Worm (Caenorhabditis elegans): ENCODE data around the gene F07B10.4.

Gene F07B10.4

ce11 chrV:11281414-11282209 is 18.7 kb upstream of the F07B10.4 start:
- TF ChIP-seq gmeb-2 (tag; optimal IDR thresholded peaks at IDR 0.05) (no peak), hlh-8 (tag; optimal IDR thresholded peaks at IDR 0.05) (no peak), unc-55 (GFP tag; optimal IDR thresholded peaks at IDR 0.05) (peak; percentile 67), nfya-1 (tag; optimal IDR thresholded peaks at IDR 0.05) (peak; percentile 28), ceh-22 (tag; optimal IDR thresholded peaks at IDR 0.05) (no peak), elt-2 (tag; optimal IDR thresholded peaks at IDR 0.05) (no peak), unc-42 (tag; optimal IDR thresholded peaks at IDR 0.05) (peak; percentile 37)

ce11 chrV:11279564-11279963 is 16.6 kb upstream of the F07B10.4 start:
- TF ChIP-seq ceh-48 (tag; optimal IDR thresholded peaks at IDR 0.05): peak; percentile 13
- TF ChIP-seq sox-4 (tag; optimal IDR thresholded peaks at IDR 0.05): no peak
- TF ChIP-seq lin-11 (tag; optimal IDR thresholded peaks at IDR 0.05): no peak
- no peak for TF ChIP-seq T23F11.4 (GFP tag; optimal IDR thresholded peaks at IDR 0.05)
- TF ChIP-seq tbx-7 (tag; optimal IDR thresholded peaks at IDR 0.05): no peak
- TF ChIP-seq pha-2 (tag; optimal IDR thresholded peaks at IDR 0.05): no peak

DNA sequence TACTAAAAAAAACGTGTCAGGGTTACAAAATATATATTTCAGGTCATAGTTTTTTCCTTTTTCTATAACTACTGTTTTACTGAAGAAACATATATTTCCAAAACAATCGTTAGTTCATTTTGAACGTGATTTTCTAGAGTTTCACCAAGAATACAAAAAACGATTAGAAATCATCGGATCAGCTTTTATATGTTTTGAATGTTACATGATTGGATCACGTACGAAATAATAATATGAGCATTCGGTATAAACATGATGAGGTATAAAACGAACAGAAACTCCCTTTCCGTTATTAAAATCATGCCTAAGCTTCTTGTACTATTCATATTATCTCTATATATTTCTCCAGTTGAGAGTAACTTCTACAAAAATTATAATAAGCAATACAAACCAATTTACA is 9.9 kb upstream of the F07B10.4 start, which contains the start of gene clec-223:
TSS of gene clec-223 (plus strand) at position 301 of the 400 bp plus-strand sequence.
- TF ChIP-seq F13H6.1 (tag; optimal IDR thresholded peaks at IDR 0.05) (no peak), unc-55 (GFP tag; optimal IDR thresholded peaks at IDR 0.05) (no peak), ztf-16 (tag; optimal IDR thresholded peaks at IDR 0.05) (no peak), T23F11.4 (GFP tag; optimal IDR thresholded peaks at IDR 0.05) (no peak), hlh-8 (tag; optimal IDR thresholded peaks at IDR 0.05) (no peak), ref-2 (tag; optimal IDR thresholded peaks at IDR 0.05) (no peak), K09A11.1 (tag; optimal IDR thresholded peaks at IDR 0.05; ENCODE audit: insufficient read depth) (no peak), fkh-10 (GFP tag; optimal IDR thresholded peaks at IDR 0.05) (no peak), pros-1 (tag; optimal IDR thresholded peaks at IDR 0.05) (no peak)

- no peak for TF ChIP-seq odd-2 (tag; optimal IDR thresholded peaks at IDR 0.05)
- TF ChIP-seq gmeb-2 (tag; optimal IDR thresholded peaks at IDR 0.05): no peak
- no peak for TF ChIP-seq rnt-1 (tag; optimal IDR thresholded peaks at IDR 0.05)
- TF ChIP-seq unc-3 (GFP tag; conservative IDR thresholded peaks at IDR 0.05): no peak
- no peak for TF ChIP-seq unc-3 (tag; optimal IDR thresholded peaks at IDR 0.05)
- TF ChIP-seq tbx-2 (tag; optimal IDR thresholded peaks at IDR 0.05): no peak
- TF ChIP-seq eyg-1 (tag; optimal IDR thresholded peaks at IDR 0.05): no peak
- TF ChIP-seq ceh-9 (tag; optimal IDR thresholded peaks at IDR 0.05): no peak
- TF ChIP-seq ceh-6 (GFP tag; optimal IDR thresholded peaks at IDR 0.05): no peak
- TF ChIP-seq T23F11.4 (GFP tag; optimal IDR thresholded peaks at IDR 0.05): no peak
- TF ChIP-seq ceh-2 (tag; optimal IDR thresholded peaks at IDR 0.05): no peak
- TF ChIP-seq ceh-19 (GFP tag; optimal IDR thresholded peaks at IDR 0.05): no peak
- TF ChIP-seq zip-5 (tag; optimal IDR thresholded peaks at IDR 0.05): no peak
- TF ChIP-seq nfya-1 (tag; optimal IDR thresholded peaks at IDR 0.05): no peak
- no peak for TF ChIP-seq npax-4 (tag; optimal IDR thresholded peaks at IDR 0.05)
- TF ChIP-seq pros-1 (tag; optimal IDR thresholded peaks at IDR 0.05): no peak
- TF ChIP-seq pag-3 (tag; optimal IDR thresholded peaks at IDR 0.05; ENCODE audit: borderline replicate concordance): no peak
- no peak for TF ChIP-seq pqm-1 (tag; optimal IDR thresholded peaks at IDR 0.05)
These were observed 8.1 kb upstream of the F07B10.4 start, which contains the start of gene clec-222 for ce11 chrV:11271051-11271450. clec-222 (plus strand) TSS chrV:11271351.

ce11 chrV:11268791-11269190 is 5.9 kb upstream of the F07B10.4 start, which contains the start of gene str-115:
str-115 (plus strand) TSS chrV:11269091.
- TF ChIP-seq C38D4.7 (GFP tag; optimal IDR thresholded peaks at IDR 0.05): no peak

Measured in whole organism, late embryonic.